Fruit fly (Drosophila melanogaster): ENCODE results near the gene CG43135.

DNA sequence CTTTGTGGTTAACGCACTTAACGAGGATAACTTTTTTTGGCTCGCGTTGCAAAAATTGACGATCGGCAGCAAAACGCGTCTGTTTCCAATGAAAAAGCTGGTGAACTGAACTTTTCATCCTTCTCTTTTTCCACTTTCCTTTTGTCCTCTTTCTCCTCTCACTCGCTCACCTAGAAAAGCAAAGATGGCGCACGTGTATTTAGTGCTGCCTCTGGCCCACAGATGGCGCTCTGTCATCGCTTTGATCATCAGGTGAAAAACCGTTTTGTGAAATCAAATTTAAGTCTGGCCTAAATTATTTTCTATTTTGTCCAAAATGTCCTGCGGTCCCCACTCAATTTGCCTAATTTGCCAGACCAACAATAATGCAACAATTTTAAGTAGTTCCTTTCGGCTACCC is 45.2 kb downstream of the CG43135 start:
- TF ChIP-seq CTCF (optimal IDR thresholded peaks at IDR 0.05) (peak; percentile 81 to 82), CG8478 (optimal IDR thresholded peaks at IDR 0.05) (no peak)

Data from S2 (cell line).